Fruit fly (Drosophila melanogaster): ENCODE data around the gene CG32436.

DNA sequence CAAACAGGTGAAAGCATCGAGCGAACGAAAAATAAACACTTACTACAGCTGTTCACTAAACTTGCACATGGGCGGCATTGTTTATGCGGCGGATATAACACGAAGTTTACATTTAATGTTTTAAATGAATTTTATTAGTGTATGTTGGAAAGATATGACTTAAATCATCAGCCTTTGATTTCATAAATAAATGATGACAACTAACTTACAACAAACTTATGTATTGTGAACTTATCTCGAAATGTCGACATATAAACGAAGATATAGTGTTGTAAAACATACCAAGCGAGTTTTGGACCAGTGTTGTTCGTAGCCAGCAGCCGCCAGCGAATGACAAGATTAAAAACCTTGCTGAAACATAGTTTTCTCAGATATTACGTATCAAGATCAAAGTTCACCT, 39.4 kb upstream of the CG32436 start, which contains the start of the genes CG11309 and CG7632:
- TF ChIP-seq CG6276 (GFP tag; optimal IDR thresholded peaks at IDR 0.05) (peak; percentile 97), Eip75B (GFP tag; optimal IDR thresholded peaks at IDR 0.05) (peak; percentile 100), fd85E (GFP tag; optimal IDR thresholded peaks at IDR 0.05) (peak; percentile 97), fkh (GFP tag; optimal IDR thresholded peaks at IDR 0.05) (peak; percentile 97)

Measured in whole organism, prepupa.